Worm (Caenorhabditis elegans) whole organism, midembryonic: ENCODE data around the gene T28D6.5.

Experiments used
- cog-1 ChIP-seq: sonication (generic microtip); optimal IDR thresholded peaks from 2 replicates; lab custom pipeline; 2016; ENCODE audit warnings: missing genetic modification characterization, missing compliant biosample characterization
- med-1 ChIP-seq: sonication (generic microtip); optimal IDR thresholded peaks from 2 replicates; lab custom pipeline; 2017; ENCODE audit warnings: missing genetic modification characterization, mild to moderate bottlenecking, missing compliant biosample characterization, antibody characterized with exemption, missing genetic modification reagents; ENCODE audit not compliant: insufficient read depth
- tab-1 ChIP-seq: fragments of 200-800 bp; sonication (Bioruptor generic); IDR thresholded peaks from 2 replicates; pipeline ENCODE4 v1.3.6; 2022; ENCODE audit warnings: missing genetic modification characterization, missing compliant biosample characterization
- ztf-23 ChIP-seq: fragments of 200-800 bp; sonication (Bioruptor generic); IDR thresholded peaks from 2 replicates; pipeline ENCODE4 v1.3.6; 2022; ENCODE audit warnings: missing genetic modification reagents, missing genetic modification characterization, missing compliant biosample characterization
- ztf-29 ChIP-seq: fragments of 200-800 bp; sonication (Bioruptor generic); IDR thresholded peaks from 2 replicates; pipeline ENCODE4 v1.3.6; 2022; ENCODE audit warnings: missing genetic modification reagents, missing genetic modification characterization, missing compliant biosample characterization

Gene T28D6.5

ce11 chrIII:11390832-11391231, 57.4 kb downstream of the T28D6.5 start:
- no peak for TF ChIP-seq ztf-29 (GFP tag; lab: Robert Waterston, UW)
- TF ChIP-seq cog-1 (tag; lab: Kevin White, UChicago) = no peak
- TF ChIP-seq med-1 (GFP tag; lab: Kevin White, UChicago) = no peak
- no peak for TF ChIP-seq ztf-23 (GFP tag; lab: Robert Waterston, UW)
- TF ChIP-seq tab-1 (GFP tag; lab: Robert Waterston, UW) = no peak
